Worm (Caenorhabditis elegans) whole organism, L1 larva: ENCODE measurements around the gene glb-16.

Experiments used
- C04F5.9 ChIP-seq: sonication (generic microtip); optimal IDR thresholded peaks from 2 replicates; lab custom pipeline; 2016; ENCODE audit warnings: missing genetic modification characterization, missing compliant biosample characterization
- C16A3.4 ChIP-seq: fragments of 150-350 bp; optimal IDR thresholded peaks from 2 replicates; lab custom pipeline; 2014; ENCODE audit warnings: missing biosample characterization, missing genetic modification characterization
- Y116A8C.19 ChIP-seq: sonication (generic microtip); optimal IDR thresholded peaks from 2 replicates; lab custom pipeline; 2016; ENCODE audit warnings: missing compliant biosample characterization, missing genetic modification characterization, borderline replicate concordance
- ama-1 ChIP-seq: fragments of 150-350 bp; optimal IDR thresholded peaks from 2 replicates; lab custom pipeline; 2014
- blmp-1 ChIP-seq: fragments of 150-350 bp; optimal IDR thresholded peaks from 2 replicates; lab custom pipeline; 2014; ENCODE audit warnings: missing biosample characterization, missing genetic modification characterization
- ceh-8 ChIP-seq: fragments of 200-800 bp; sonication (Bioruptor generic); optimal IDR thresholded peaks from 2 replicates; lab custom pipeline; 2018; ENCODE audit warnings: mild to moderate bottlenecking, missing genetic modification characterization, moderate library complexity, missing compliant biosample characterization
- ceh-88 ChIP-seq: fragments of 200-800 bp; sonication (Bioruptor generic); IDR thresholded peaks from 2 replicates; pipeline ENCODE4 v1.3.6; 2022; ENCODE audit warnings: missing genetic modification characterization, missing compliant biosample characterization
- ceh-90 ChIP-seq: sonication (generic microtip); optimal IDR thresholded peaks from 2 replicates; lab custom pipeline; 2016; ENCODE audit warnings: missing genetic modification characterization, missing compliant biosample characterization
- ces-1 ChIP-seq: fragments of 150-350 bp; optimal IDR thresholded peaks from 2 replicates; lab custom pipeline; 2014; ENCODE audit warnings: missing biosample characterization, missing genetic modification reagents, missing genetic modification characterization
- dpl-1 ChIP-seq, 3 experiments: fragments of 150-350 bp in 2 of 3; sonication (generic microtip) in 1 of 3; optimal IDR thresholded peaks; 2 replicates each; lab custom pipeline; 2014 to 2017; ENCODE audit warnings: missing biosample characterization in 3 of 3, missing genetic modification characterization in 3 of 3, missing genetic modification reagents in 3 of 3
- dsc-1 ChIP-seq: sonication (generic microtip); optimal IDR thresholded peaks from 2 replicates; lab custom pipeline; 2016; ENCODE audit warnings: mild to moderate bottlenecking, missing genetic modification characterization, missing compliant biosample characterization
- efl-1 ChIP-seq, 4 experiments: fragments of 150-350 bp; optimal IDR thresholded peaks in 3 of 4; peaks in 1 of 4; 1 replicate in 1 of 4; 2 replicates in 3 of 4; lab custom pipeline; 2014; ENCODE audit warnings: missing biosample characterization in 2 of 4, missing genetic modification characterization in 2 of 4, missing genetic modification reagents in 2 of 4
- efl-3 ChIP-seq: fragments of 200-800 bp; sonication (Bioruptor generic); optimal IDR thresholded peaks from 2 replicates; lab custom pipeline; 2018; ENCODE audit warnings: mild to moderate bottlenecking, missing genetic modification characterization, missing compliant biosample characterization
- egl-27 ChIP-seq, 2 experiments: fragments of 150-350 bp in 1 of 2; sonication (generic microtip); optimal IDR thresholded peaks; 3 replicates each; lab custom pipeline; 2017 to 2018; ENCODE audit warnings: missing biosample characterization in 2 of 2, missing genetic modification characterization in 2 of 2, missing genetic modification reagents in 2 of 2
- elt-3 ChIP-seq, 6 experiments: fragments of 150-350 bp in 1 of 6; sonication (generic microtip); optimal IDR thresholded peaks; 2 replicates each; lab custom pipeline; 2017 to 2018; ENCODE audit warnings: missing biosample characterization in 6 of 6, missing genetic modification characterization in 6 of 6, inconsistent platforms in 1 of 6
- fkh-10 ChIP-seq: sonication (generic microtip); optimal IDR thresholded peaks from 2 replicates; lab custom pipeline; 2017; ENCODE audit warnings: missing biosample characterization, missing genetic modification reagents, missing genetic modification characterization
- fkh-8 ChIP-seq: sonication (generic microtip); optimal IDR thresholded peaks from 2 replicates; lab custom pipeline; 2016; ENCODE audit warnings: mild to moderate bottlenecking, missing genetic modification characterization, missing compliant biosample characterization
- fos-1 ChIP-seq: fragments of 150-350 bp; optimal IDR thresholded peaks from 2 replicates; lab custom pipeline; 2014; ENCODE audit warnings: missing biosample characterization, missing genetic modification characterization
- grh-1 ChIP-seq: fragments of 200-800 bp; sonication (Bioruptor generic); IDR thresholded peaks from 2 replicates; pipeline ENCODE4 v1.3.6; 2022; ENCODE audit warnings: missing genetic modification reagents, missing genetic modification characterization, missing compliant biosample characterization
- hpl-2 ChIP-seq: fragments of 150-350 bp; optimal IDR thresholded peaks from 2 replicates; lab custom pipeline; 2014; ENCODE audit warnings: missing biosample characterization, missing genetic modification reagents, missing genetic modification characterization
- isw-1 ChIP-seq: fragments of 200-800 bp; sonication (Bioruptor generic); IDR thresholded peaks from 2 replicates; pipeline ENCODE4 v1.3.6; 2022; ENCODE audit warnings: missing genetic modification characterization, missing compliant biosample characterization
- lin-14 ChIP-seq: fragments of 200-800 bp; sonication (Bioruptor generic); optimal IDR thresholded peaks from 2 replicates; lab custom pipeline; 2018; ENCODE audit warnings: mild to moderate bottlenecking, missing genetic modification characterization, moderate library complexity, missing compliant biosample characterization
- lin-15B ChIP-seq: fragments of 150-350 bp; sonication (generic microtip); optimal IDR thresholded peaks from 3 replicates; lab custom pipeline; 2014; ENCODE audit warnings: missing biosample characterization, missing genetic modification characterization
- lin-35 ChIP-seq, 2 experiments: fragments of 150-350 bp; optimal IDR thresholded peaks; 2 replicates each; lab custom pipeline; 2014; ENCODE audit warnings: missing biosample characterization in 2 of 2, missing genetic modification characterization in 2 of 2, missing genetic modification reagents in 2 of 2
- lin-39 ChIP-seq: fragments of 150-350 bp; optimal IDR thresholded peaks from 2 replicates; lab custom pipeline; 2014; ENCODE audit warnings: missing biosample characterization, missing genetic modification reagents, missing genetic modification characterization
- lir-3 ChIP-seq: sonication (generic microtip); optimal IDR thresholded peaks from 2 replicates; lab custom pipeline; 2016; ENCODE audit warnings: mild to moderate bottlenecking, missing genetic modification characterization, moderate library complexity, missing compliant biosample characterization; ENCODE audit not compliant: poor library complexity
- mab-9 ChIP-seq: fragments of 200-800 bp; sonication (Bioruptor generic); IDR thresholded peaks from 2 replicates; pipeline ENCODE4 v1.3.6; 2022; ENCODE audit warnings: missing genetic modification reagents, missing genetic modification characterization, missing compliant biosample characterization
- mef-2 ChIP-seq: fragments of 150-350 bp; optimal IDR thresholded peaks from 2 replicates; lab custom pipeline; 2014; ENCODE audit warnings: missing biosample characterization, missing genetic modification characterization
- nhr-11 ChIP-seq: fragments of 150-350 bp; optimal IDR thresholded peaks from 2 replicates; lab custom pipeline; 2014; ENCODE audit warnings: missing biosample characterization, missing genetic modification characterization
- nhr-20 ChIP-seq: sonication (generic microtip); optimal IDR thresholded peaks from 2 replicates; lab custom pipeline; 2016; ENCODE audit warnings: mild to moderate bottlenecking, missing genetic modification characterization, missing compliant biosample characterization
- nhr-237 ChIP-seq: fragments of 150-350 bp; optimal IDR thresholded peaks from 2 replicates; lab custom pipeline; 2014; ENCODE audit warnings: missing biosample characterization, missing genetic modification characterization
- nhr-28 ChIP-seq: fragments of 150-350 bp; optimal IDR thresholded peaks from 2 replicates; lab custom pipeline; 2014; ENCODE audit warnings: missing biosample characterization, missing genetic modification characterization
- nhr-47 ChIP-seq: sonication (generic microtip); optimal IDR thresholded peaks from 2 replicates; lab custom pipeline; 2016; ENCODE audit warnings: mild to moderate bottlenecking, missing genetic modification characterization, moderate library complexity, missing compliant biosample characterization
- nhr-71 ChIP-seq: sonication (generic microtip); optimal IDR thresholded peaks from 2 replicates; lab custom pipeline; 2016; ENCODE audit warnings: mild to moderate bottlenecking, missing genetic modification characterization, moderate library complexity, missing compliant biosample characterization
- nhr-76 ChIP-seq: sonication (generic microtip); optimal IDR thresholded peaks from 2 replicates; lab custom pipeline; 2017; ENCODE audit warnings: missing biosample characterization, missing genetic modification characterization
- nhr-77 ChIP-seq: fragments of 150-350 bp; optimal IDR thresholded peaks from 2 replicates; lab custom pipeline; 2014; ENCODE audit warnings: missing biosample characterization, missing genetic modification characterization
- nhr-84 ChIP-seq: sonication (generic microtip); optimal IDR thresholded peaks from 2 replicates; lab custom pipeline; 2017; ENCODE audit warnings: missing biosample characterization, missing genetic modification characterization
- nhr-90 ChIP-seq: sonication (generic microtip); optimal IDR thresholded peaks from 2 replicates; lab custom pipeline; 2016; ENCODE audit warnings: mild to moderate bottlenecking, missing genetic modification characterization, missing compliant biosample characterization; ENCODE audit not compliant: poor library complexity
- pag-3 ChIP-seq: sonication (generic microtip); optimal IDR thresholded peaks from 2 replicates; lab custom pipeline; 2017; ENCODE audit warnings: missing genetic modification characterization, mild to moderate bottlenecking, missing compliant biosample characterization, antibody characterized with exemption, borderline replicate concordance; ENCODE audit not compliant: insufficient read depth
- pax-3 ChIP-seq: fragments of 200-800 bp; sonication (Bioruptor generic); optimal IDR thresholded peaks from 2 replicates; lab custom pipeline; 2018; ENCODE audit warnings: mild to moderate bottlenecking, missing genetic modification characterization, moderate library complexity, missing compliant biosample characterization
- rnt-1 ChIP-seq: sonication (generic microtip); optimal IDR thresholded peaks from 2 replicates; lab custom pipeline; 2016; ENCODE audit warnings: mild to moderate bottlenecking, missing genetic modification characterization, moderate library complexity, missing compliant biosample characterization
- snu-23 ChIP-seq: sonication (generic microtip); optimal IDR thresholded peaks from 2 replicates; lab custom pipeline; 2016; ENCODE audit warnings: missing genetic modification characterization, missing compliant biosample characterization
- sox-4 ChIP-seq: sonication (generic microtip); optimal IDR thresholded peaks from 2 replicates; lab custom pipeline; 2016; ENCODE audit warnings: missing genetic modification characterization, missing compliant biosample characterization
- sptf-1 ChIP-seq: fragments of 150-350 bp; optimal IDR thresholded peaks from 2 replicates; lab custom pipeline; 2014; ENCODE audit warnings: missing biosample characterization, missing genetic modification characterization
- sup-37 ChIP-seq: fragments of 200-800 bp; sonication (Bioruptor generic); optimal IDR thresholded peaks from 2 replicates; lab custom pipeline; 2018; ENCODE audit warnings: mild to moderate bottlenecking, missing genetic modification characterization, missing compliant biosample characterization
- tbx-2 ChIP-seq: sonication (generic microtip); optimal IDR thresholded peaks from 2 replicates; lab custom pipeline; 2016; ENCODE audit warnings: missing genetic modification characterization, missing compliant biosample characterization
- unc-62 ChIP-seq: fragments of 150-350 bp; optimal IDR thresholded peaks from 2 replicates; lab custom pipeline; 2014; ENCODE audit warnings: missing biosample characterization, missing genetic modification reagents, missing genetic modification characterization
- unc-86 ChIP-seq: sonication (generic microtip); optimal IDR thresholded peaks from 2 replicates; lab custom pipeline; 2016; ENCODE audit warnings: missing genetic modification characterization, missing compliant biosample characterization
- unc-98 ChIP-seq: fragments of 200-800 bp; sonication (Bioruptor generic); IDR thresholded peaks from 2 replicates; pipeline ENCODE4 v1.3.6; 2022; ENCODE audit warnings: missing genetic modification characterization, missing compliant biosample characterization
- zag-1 ChIP-seq: fragments of 150-350 bp; optimal IDR thresholded peaks from 2 replicates; lab custom pipeline; 2014; ENCODE audit warnings: missing biosample characterization, missing genetic modification characterization
- zip-4 ChIP-seq: fragments of 200-800 bp; sonication (Bioruptor generic); optimal IDR thresholded peaks from 2 replicates; lab custom pipeline; 2018; ENCODE audit warnings: mild to moderate bottlenecking, missing genetic modification characterization, moderate library complexity, missing compliant biosample characterization
- ztf-11 ChIP-seq, 2 experiments: sonication (generic microtip); optimal IDR thresholded peaks; 2 replicates each; lab custom pipeline; 2016 to 2017; ENCODE audit warnings: missing genetic modification characterization in 2 of 2, missing biosample characterization in 1 of 2, missing compliant biosample characterization in 1 of 2

The glb-16 gene

ce11 chrX:7568684-7569289, 28.9 kb upstream of the glb-16 start:
- TF ChIP-seq rnt-1 (tag; lab: Kevin White, UChicago) (no peak), nhr-20 (tag; lab: Kevin White, UChicago) (peak; percentile 64), sptf-1 (no peak), nhr-90 (peak; percentile 44), pag-3 (no peak), ceh-88 (GFP tag; lab: Robert Waterston, UW) (no peak), elt-3 (tag; optimal IDR thresholded peaks at IDR 0.05; lab: Kevin White, UChicago) (peak in 3 of 6 experiments; percentile 46 to 57 (median 55)), grh-1 (GFP tag; lab: Robert Waterston, UW) (peak; percentile 66), egl-27 (tag; optimal IDR thresholded peaks at IDR 0.05; lab: Kevin White, UChicago) (no peak), zag-1 (tag; lab: Kevin White, UChicago) (no peak), ces-1 (GFP tag; lab: Kevin White, UChicago) (no peak), nhr-47 (tag; lab: Kevin White, UChicago) (peak; percentile 5), hpl-2 (GFP tag; lab: Kevin White, UChicago) (no peak), sup-37 (GFP tag; lab: Kevin White, UChicago) (no peak), efl-1 (optimal IDR thresholded peaks at IDR 0.05; lab: Kevin White, UChicago) (no peak), efl-1 (GFP tag; optimal IDR thresholded peaks at IDR 0.05 in 1 of 2; lab: Kevin White, UChicago) (peak in 1 of 2 experiments; percentile 50), isw-1 (no peak), pax-3 (tag; lab: Kevin White, UChicago) (no peak), mab-9 (GFP tag; lab: Robert Waterston, UW) (no peak), ceh-8 (GFP tag; lab: Kevin White, UChicago) (no peak), fkh-8 (tag; lab: Kevin White, UChicago) (no peak), blmp-1 (tag; lab: Kevin White, UChicago) (peak; percentile 24), dpl-1 (GFP tag; optimal IDR thresholded peaks at IDR 0.05; lab: Kevin White, UChicago) (no peak), efl-3 (no peak), nhr-71 (peak; percentile 61), lir-3 (tag; lab: Kevin White, UChicago) (no peak), C04F5.9 (tag; lab: Kevin White, UChicago) (no peak), nhr-11 (tag; lab: Kevin White, UChicago) (no peak), unc-62 (GFP tag; lab: Kevin White, UChicago) (no peak), C16A3.4 (tag; lab: Kevin White, UChicago) (no peak), ceh-90 (tag; lab: Kevin White, UChicago) (no peak), dsc-1 (tag; lab: Kevin White, UChicago) (no peak), tbx-2 (peak; percentile 5), Y116A8C.19 (tag; lab: Kevin White, UChicago) (no peak), nhr-84 (tag; lab: Kevin White, UChicago) (no peak), nhr-76 (tag; lab: Kevin White, UChicago) (no peak), mef-2 (tag; lab: Kevin White, UChicago) (no peak), nhr-237 (tag; lab: Kevin White, UChicago) (no peak), zip-4 (GFP tag; lab: Kevin White, UChicago) (no peak), nhr-77 (tag; lab: Kevin White, UChicago) (no peak), fos-1 (tag; lab: Kevin White, UChicago) (no peak), snu-23 (GFP tag; lab: Kevin White, UChicago) (peak; percentile 36), lin-39 (no peak), nhr-28 (tag; lab: Kevin White, UChicago) (no peak), fkh-10 (GFP tag; lab: Kevin White, UChicago) (no peak), ztf-11 (tag; optimal IDR thresholded peaks at IDR 0.05; lab: Kevin White, UChicago) (no peak), unc-86 (tag; lab: Kevin White, UChicago) (no peak), lin-14 (GFP tag; lab: Kevin White, UChicago) (peak; percentile 61), sox-4 (tag; lab: Kevin White, UChicago) (no peak), lin-35 (GFP tag; optimal IDR thresholded peaks at IDR 0.05; lab: Kevin White, UChicago) (no peak), unc-98 (GFP tag; lab: Robert Waterston, UW) (no peak), ama-1 (lab: Kevin White, UChicago) (no peak), lin-15B (tag; lab: Kevin White, UChicago) (no peak)
